Worm (Caenorhabditis elegans) whole organism, L4/young adult: ENCODE results near the gene sec-61.A.

Experiments
- W03F9.2 ChIP-seq: fragments of 150-350 bp; optimal IDR thresholded peaks from 2 replicates; lab custom pipeline; 2014; ENCODE audit warnings: missing biosample characterization, missing genetic modification characterization
- dao-5 ChIP-seq: sonication (generic microtip); optimal IDR thresholded peaks from 2 replicates; lab custom pipeline; 2016; ENCODE audit warnings: missing genotype, missing genetic modification characterization, moderate library complexity, missing compliant biosample characterization
- him-1 ChIP-seq: sonication (generic microtip); optimal IDR thresholded peaks from 2 replicates; lab custom pipeline; 2016; ENCODE audit warnings: missing genotype, missing genetic modification reagents, missing genetic modification characterization, missing compliant biosample characterization

- TF ChIP-seq dao-5 (no peak), W03F9.2 (tag; lab: Kevin White, UChicago) (no peak), him-1 (tag; lab: Kevin White, UChicago) (no peak)
Measured at ce11 chrIV:14833537-14833936, 8.5 kb upstream of the sec-61.A start.
